Worm (Caenorhabditis elegans) whole organism, young adult: Measurements from ENCODE around the gene hlh-1.

ENCODE experiments used
- F22D6.2 ChIP-seq: sonication (generic microtip); optimal IDR thresholded peaks from 2 replicates; lab custom pipeline; 2016; ENCODE audit warnings: mild to moderate bottlenecking, missing genetic modification characterization, missing compliant biosample characterization
- mcd-1 ChIP-seq: fragments of 200-800 bp; sonication (Bioruptor generic); IDR thresholded peaks from 2 replicates; pipeline ENCODE4 v1.3.6; 2022; ENCODE audit warnings: missing genetic modification reagents, missing genetic modification characterization, missing compliant biosample characterization
- repo-1 ChIP-seq: sonication (generic microtip); optimal IDR thresholded peaks from 2 replicates; lab custom pipeline; 2017; ENCODE audit warnings: mild to moderate bottlenecking, missing genetic modification characterization, missing compliant biosample characterization

ce11 chrII:4519976-4520594 lies 1.7 kb downstream of the hlh-1 start:
- no peak for TF ChIP-seq F22D6.2 (tag; lab: Kevin White, UChicago)
- no peak for TF ChIP-seq repo-1 (tag; lab: Kevin White, UChicago)
- no peak for TF ChIP-seq mcd-1 (GFP tag; lab: Robert Waterston, UW)
